Fruit fly (Drosophila melanogaster) whole organism, adult: ENCODE data around the gene Dlip2.
A peak's percentile ranks its signal among the peaks of the same experiment; 100 is the strongest.

Experiments
- CG11617 ChIP-seq: fragments of 200-800 bp; sonication (Bioruptor generic); optimal IDR thresholded peaks from 2 replicates; lab custom pipeline; 2017; ENCODE audit warnings: mild to moderate bottlenecking, missing biosample characterization, missing genetic modification reagents, missing genetic modification characterization
- CG5204 ChIP-seq: fragments of 200-800 bp; sonication (Bioruptor generic); optimal IDR thresholded peaks from 2 replicates; lab custom pipeline; 2016; ENCODE audit warnings: missing biosample characterization, missing genetic modification characterization
- CG7045 ChIP-seq: fragments of 200-800 bp; sonication (Bioruptor generic); optimal IDR thresholded peaks from 2 replicates; lab custom pipeline; 2017; ENCODE audit warnings: missing biosample characterization, mild to moderate bottlenecking, missing genetic modification characterization
- Hr96 ChIP-seq: fragments of 200-800 bp; sonication (Bioruptor generic); optimal IDR thresholded peaks from 2 replicates; lab custom pipeline; 2016; ENCODE audit warnings: missing biosample characterization, missing genetic modification characterization
- Mnt ChIP-seq: fragments of 200-800 bp; sonication (Bioruptor generic); optimal IDR thresholded peaks from 2 replicates; lab custom pipeline; 2016; ENCODE audit warnings: missing biosample characterization, mild to moderate bottlenecking, missing genetic modification characterization
- kay ChIP-seq: fragments of 200-800 bp; sonication (Bioruptor generic); peaks from one replicate; lab custom pipeline; 2016; ENCODE audit warnings: missing biosample characterization, missing genetic modification characterization, borderline replicate concordance
- ovo ChIP-seq: fragments of 200-800 bp; sonication (Bioruptor generic); optimal IDR thresholded peaks from 2 replicates; lab custom pipeline; 2016; ENCODE audit warnings: missing biosample characterization, missing genetic modification characterization
- toe ChIP-seq: fragments of 200-800 bp; sonication (Bioruptor generic); optimal IDR thresholded peaks from 2 replicates; lab custom pipeline; 2016; ENCODE audit warnings: missing biosample characterization, missing genetic modification characterization

dm6 chr3R:4676981-4677665 is 31.7 kb upstream of the Dlip2 start:
- TF ChIP-seq CG11617 (GFP tag; lab: Kevin White, UChicago) (no peak), ovo (GFP tag; lab: Kevin White, UChicago) (no peak), kay (GFP tag; lab: Kevin White, UChicago) (peak; percentile 3), Mnt (GFP tag; lab: Kevin White, UChicago) (no peak), CG7045 (no peak), toe (no peak), CG5204 (GFP tag; lab: Kevin White, UChicago) (no peak), Hr96 (GFP tag; lab: Kevin White, UChicago) (no peak)
